Fruit fly (Drosophila melanogaster) Kc167 (cell line): Measurements from ENCODE around the gene Wee1.

ENCODE experiments used
- Myc ChIP-seq: fragments of >200 bp; optimal IDR thresholded peaks from 2 replicates; lab custom pipeline; 2017; ENCODE audit warnings: missing external identifiers
- Sin3A ChIP-seq: fragments of >200 bp; optimal IDR thresholded peaks from 2 replicates; lab custom pipeline; 2018; ENCODE audit warnings: missing external identifiers
- insv ChIP-seq: fragments of >200 bp; optimal IDR thresholded peaks from 3 replicates; lab custom pipeline; 2018; ENCODE audit warnings: missing external identifiers
- ttk ChIP-seq: sonication (Bioruptor generic); optimal IDR thresholded peaks from 2 replicates; lab custom pipeline; 2017; ENCODE audit warnings: missing external identifiers

Wee1 gene

dm6 chr2L:6868178-6868867 lies 45.6 kb downstream of the Wee1 start:
- TF ChIP-seq insv (lab: Kevin White, UChicago) = no peak
- no peak for TF ChIP-seq ttk (lab: Kevin White, UChicago)
- TF ChIP-seq Myc (lab: Kevin White, UChicago) = no peak
- no peak for TF ChIP-seq Sin3A (lab: Kevin White, UChicago)
